Worm (Caenorhabditis elegans) whole organism, young adult: Measurements from ENCODE around the gene C43F9.7.

Source experiments
- B0019.2 ChIP-seq: fragments of 200-800 bp; sonication (Bioruptor generic); conservative IDR thresholded peaks from 2 replicates; pipeline ENCODE4 v1.3.6; 2022; ENCODE audit warnings: missing genetic modification reagents, missing genetic modification characterization, missing compliant biosample characterization
- D2030.7 ChIP-seq: fragments of 200-800 bp; sonication (Bioruptor generic); IDR thresholded peaks from 2 replicates; pipeline ENCODE4 v1.3.6; 2022; ENCODE audit warnings: missing genetic modification reagents, missing genetic modification characterization, missing compliant biosample characterization
- F33H1.4 ChIP-seq: fragments of 200-800 bp; sonication (Bioruptor generic); IDR thresholded peaks from 2 replicates; pipeline ENCODE4 v1.3.6; 2022; ENCODE audit warnings: missing genetic modification reagents, missing genetic modification characterization, missing compliant biosample characterization
- F39B2.1 ChIP-seq: fragments of 200-800 bp; sonication (Bioruptor generic); IDR thresholded peaks from 2 replicates; pipeline ENCODE4 v1.3.6; 2022; ENCODE audit warnings: missing genetic modification reagents, missing genetic modification characterization, missing compliant biosample characterization
- F49E8.2 ChIP-seq: sonication (generic microtip); optimal IDR thresholded peaks from 3 replicates; lab custom pipeline; 2017; ENCODE audit warnings: missing genetic modification characterization, mild to moderate bottlenecking, missing compliant biosample characterization, antibody characterized with exemption, moderate library complexity; ENCODE audit not compliant: insufficient read depth
- F52B5.7 ChIP-seq: sonication (generic microtip); optimal IDR thresholded peaks from 2 replicates; lab custom pipeline; 2016; ENCODE audit warnings: mild to moderate bottlenecking, missing genetic modification characterization, missing compliant biosample characterization
- F55B11.4 ChIP-seq: sonication (generic microtip); optimal IDR thresholded peaks from 2 replicates; lab custom pipeline; 2016; ENCODE audit warnings: missing compliant biosample characterization, missing genetic modification characterization, borderline replicate concordance; ENCODE audit not compliant: insufficient read depth
- K11D2.4 ChIP-seq: fragments of 200-800 bp; sonication (Bioruptor generic); IDR thresholded peaks from 2 replicates; pipeline ENCODE4 v1.3.6; 2022; ENCODE audit warnings: missing genetic modification reagents, missing genetic modification characterization, missing compliant biosample characterization
- T07F8.4 ChIP-seq: sonication (generic microtip); optimal IDR thresholded peaks from 2 replicates; lab custom pipeline; 2016; ENCODE audit warnings: mild to moderate bottlenecking, missing genetic modification characterization, moderate library complexity, missing compliant biosample characterization
- T26A5.8 ChIP-seq: sonication (generic microtip); optimal IDR thresholded peaks from 2 replicates; lab custom pipeline; 2016; ENCODE audit warnings: missing genetic modification characterization, missing compliant biosample characterization
- Y53G8AR.9 ChIP-seq: fragments of 200-800 bp; sonication (Bioruptor generic); conservative IDR thresholded peaks from 2 replicates; pipeline ENCODE4 v1.3.6; 2022; ENCODE audit warnings: missing genetic modification reagents, missing genetic modification characterization, missing compliant biosample characterization
- Y79H2A.3 ChIP-seq: fragments of 200-800 bp; sonication (Bioruptor generic); conservative IDR thresholded peaks from 2 replicates; pipeline ENCODE4 v1.3.6; 2022; ENCODE audit warnings: missing genetic modification reagents, missing genetic modification characterization, missing compliant biosample characterization
- akir-1 ChIP-seq: fragments of 200-800 bp; sonication (Bioruptor generic); optimal IDR thresholded peaks from 2 replicates; lab custom pipeline; 2018; ENCODE audit warnings: mild to moderate bottlenecking, missing genetic modification characterization, moderate library complexity, missing compliant biosample characterization
- ama-1 ChIP-seq, 3 experiments: fragments of 150-350 bp in 1 of 3; sonication (generic microtip) in 2 of 3; optimal IDR thresholded peaks; 2 replicates each; lab custom pipeline; 2014 to 2018; ENCODE audit warnings: missing biosample characterization in 2 of 3, missing genetic modification characterization in 2 of 3, missing genetic modification reagents in 2 of 3
- aptf-2 ChIP-seq: fragments of 200-800 bp; sonication (Bioruptor generic); conservative IDR thresholded peaks from 2 replicates; pipeline ENCODE4 v1.3.6; 2022; ENCODE audit warnings: missing genetic modification reagents, missing genetic modification characterization, missing compliant biosample characterization
- athp-1 ChIP-seq: sonication (generic microtip); optimal IDR thresholded peaks from 2 replicates; lab custom pipeline; 2017; ENCODE audit warnings: mild to moderate bottlenecking, missing genetic modification characterization, missing compliant biosample characterization
- attf-6 ChIP-seq: fragments of 200-800 bp; sonication (Bioruptor generic); IDR thresholded peaks from 2 replicates; pipeline ENCODE4 v1.3.6; 2022; ENCODE audit warnings: missing genetic modification reagents, missing genetic modification characterization, missing compliant biosample characterization
- ceh-100 ChIP-seq: fragments of 200-800 bp; sonication (Bioruptor generic); IDR thresholded peaks from 2 replicates; pipeline ENCODE4 v1.3.6; 2022; ENCODE audit warnings: missing genetic modification reagents, missing genetic modification characterization, missing compliant biosample characterization
- die-1 ChIP-seq: sonication (generic microtip); optimal IDR thresholded peaks from 2 replicates; lab custom pipeline; 2016; ENCODE audit warnings: missing genotype, mild to moderate bottlenecking, missing genetic modification characterization, missing compliant biosample characterization
- egrh-3 ChIP-seq: fragments of 200-800 bp; sonication (Bioruptor generic); IDR thresholded peaks from 2 replicates; pipeline ENCODE4 v1.3.6; 2022; ENCODE audit warnings: missing genetic modification reagents, missing genetic modification characterization, missing compliant biosample characterization
- ekl-4 ChIP-seq: fragments of 200-800 bp; sonication (Bioruptor generic); IDR thresholded peaks from 2 replicates; pipeline ENCODE4 v1.3.6; 2022; ENCODE audit warnings: missing genetic modification reagents, missing genetic modification characterization, missing compliant biosample characterization
- him-1 ChIP-seq: sonication (generic microtip); optimal IDR thresholded peaks from 2 replicates; lab custom pipeline; 2016; ENCODE audit warnings: missing genotype, missing genetic modification reagents, missing genetic modification characterization, missing compliant biosample characterization
- hlh-26 ChIP-seq: fragments of 200-800 bp; sonication (Bioruptor generic); conservative IDR thresholded peaks from 2 replicates; pipeline ENCODE4 v1.3.6; 2022; ENCODE audit warnings: missing genetic modification reagents, missing genetic modification characterization, missing compliant biosample characterization
- hsf-1 ChIP-seq: fragments of 200-800 bp; sonication (Bioruptor generic); IDR thresholded peaks from 2 replicates; pipeline ENCODE4 v1.3.6; 2022; ENCODE audit warnings: missing genetic modification reagents, missing genetic modification characterization, missing compliant biosample characterization
- lin-35 ChIP-seq, 3 experiments: fragments of 150-350 bp in 2 of 3; sonication (generic microtip) in 1 of 3; optimal IDR thresholded peaks; 2 replicates each; lab custom pipeline; 2014 to 2018; ENCODE audit warnings: missing biosample characterization in 3 of 3, missing genetic modification characterization in 3 of 3, missing genetic modification reagents in 3 of 3
- lsy-27 ChIP-seq: sonication (generic microtip); optimal IDR thresholded peaks from 2 replicates; lab custom pipeline; 2017; ENCODE audit warnings: missing genetic modification characterization, mild to moderate bottlenecking, missing compliant biosample characterization, antibody characterized with exemption, missing genotype, borderline replicate concordance; ENCODE audit not compliant: insufficient read depth
- madf-6 ChIP-seq: fragments of 200-800 bp; sonication (Bioruptor generic); IDR thresholded peaks from 2 replicates; pipeline ENCODE4 v1.3.6; 2022; ENCODE audit warnings: missing genetic modification reagents, missing genetic modification characterization, missing compliant biosample characterization
- madf-8 ChIP-seq: fragments of 200-800 bp; sonication (Bioruptor generic); conservative IDR thresholded peaks from 2 replicates; pipeline ENCODE4 v1.3.6; 2022; ENCODE audit warnings: missing genetic modification reagents, missing genetic modification characterization, missing compliant biosample characterization
- mes-4 ChIP-seq: sonication (generic microtip); optimal IDR thresholded peaks from 2 replicates; lab custom pipeline; 2016; ENCODE audit warnings: missing genotype, missing genetic modification characterization, missing compliant biosample characterization
- mxl-1 ChIP-seq: sonication (generic microtip); optimal IDR thresholded peaks from 2 replicates; lab custom pipeline; 2016; ENCODE audit warnings: missing genetic modification characterization, missing compliant biosample characterization
- nfya-2 ChIP-seq: fragments of 200-800 bp; sonication (Bioruptor generic); IDR thresholded peaks from 2 replicates; pipeline ENCODE4 v1.3.6; 2022; ENCODE audit warnings: missing genetic modification reagents, missing genetic modification characterization, missing compliant biosample characterization
- nhr-80 ChIP-seq: sonication (generic microtip); optimal IDR thresholded peaks from 2 replicates; lab custom pipeline; 2016; ENCODE audit warnings: missing genetic modification characterization, missing compliant biosample characterization
- rcor-1 ChIP-seq: fragments of 200-800 bp; sonication (Bioruptor generic); IDR thresholded peaks from 2 replicates; pipeline ENCODE4 v1.3.6; 2022; ENCODE audit warnings: missing genetic modification reagents, missing genetic modification characterization, missing compliant biosample characterization
- sdz-38 ChIP-seq: sonication (generic microtip); optimal IDR thresholded peaks from 2 replicates; lab custom pipeline; 2016; ENCODE audit warnings: missing genotype, missing genetic modification characterization, missing compliant biosample characterization
- tlf-1 ChIP-seq: fragments of 200-800 bp; sonication (Bioruptor generic); optimal IDR thresholded peaks from 2 replicates; lab custom pipeline; 2018; ENCODE audit warnings: mild to moderate bottlenecking, missing genetic modification characterization, missing compliant biosample characterization
- unc-62 ChIP-seq: fragments of 150-350 bp; optimal IDR thresholded peaks from 2 replicates; lab custom pipeline; 2014; ENCODE audit warnings: missing biosample characterization, missing genetic modification reagents, missing genetic modification characterization
- zim-3 ChIP-seq: sonication (generic microtip); optimal IDR thresholded peaks from 2 replicates; lab custom pipeline; 2017; ENCODE audit warnings: mild to moderate bottlenecking, missing genetic modification characterization, moderate library complexity, missing compliant biosample characterization

The C43F9.7 gene

DNA sequence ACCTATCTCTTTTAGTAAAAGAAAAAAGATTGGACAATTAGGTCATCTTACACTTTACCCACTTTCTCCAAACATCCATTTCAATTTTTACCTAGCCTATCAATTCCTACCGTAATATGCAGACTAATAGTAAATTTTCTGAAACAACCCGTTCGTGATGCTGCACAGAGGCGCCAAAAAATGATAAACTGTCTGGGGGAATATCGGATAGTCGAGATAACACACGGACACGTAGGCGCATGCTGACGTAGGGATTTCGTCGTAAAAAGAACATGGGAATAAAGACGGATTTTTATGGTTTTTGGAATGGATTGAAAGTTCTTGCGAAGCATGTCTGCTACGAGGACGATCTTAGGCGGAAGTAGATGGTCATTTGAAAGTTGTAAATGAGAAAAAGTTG is 22.9 kb upstream of the C43F9.7 start (continued):
- TF ChIP-seq F52B5.7 (no peak), F55B11.4 (tag; lab: Kevin White, UChicago) (no peak)

DNA sequence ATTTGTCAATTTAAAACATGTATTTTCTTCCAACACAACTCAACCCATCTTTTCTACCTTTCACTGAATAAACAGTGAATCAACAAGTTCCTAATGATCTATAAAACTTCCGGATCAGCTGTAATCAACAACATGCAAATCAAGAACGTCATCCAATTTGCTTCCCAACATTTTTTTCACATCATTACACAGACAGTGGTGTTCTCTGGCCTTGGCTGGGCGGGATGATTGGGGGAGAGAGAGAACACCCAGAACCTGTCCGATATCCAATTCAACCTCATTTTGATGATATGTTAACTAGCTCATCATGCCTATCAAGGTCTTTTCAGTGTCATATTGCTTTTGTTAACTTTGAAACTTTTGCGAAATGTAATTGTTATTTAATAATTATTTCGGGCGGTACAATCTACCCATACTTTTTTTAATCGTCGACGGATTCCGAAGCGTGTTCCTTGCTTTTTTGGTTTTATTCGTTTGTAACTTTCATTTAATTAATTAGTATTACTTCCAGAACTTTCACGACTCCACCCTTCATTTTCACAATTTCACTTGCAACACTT is 21.5 kb upstream of the C43F9.7 start, which contains the start of gene ptr-14:
TSS of gene ptr-14 (plus strand) at position 510 of the 560 bp plus-strand sequence.
- no peak for TF ChIP-seq ceh-100 (GFP tag; lab: Robert Waterston, UW)
- TF ChIP-seq aptf-2: no peak
- no peak for TF ChIP-seq lin-35 (GFP tag; optimal IDR thresholded peaks at IDR 0.05; lab: Kevin White, UChicago)
- no peak for TF ChIP-seq mes-4 (tag; lab: Kevin White, UChicago)
- no peak for TF ChIP-seq F49E8.2 (tag; lab: Kevin White, UChicago)

DNA sequence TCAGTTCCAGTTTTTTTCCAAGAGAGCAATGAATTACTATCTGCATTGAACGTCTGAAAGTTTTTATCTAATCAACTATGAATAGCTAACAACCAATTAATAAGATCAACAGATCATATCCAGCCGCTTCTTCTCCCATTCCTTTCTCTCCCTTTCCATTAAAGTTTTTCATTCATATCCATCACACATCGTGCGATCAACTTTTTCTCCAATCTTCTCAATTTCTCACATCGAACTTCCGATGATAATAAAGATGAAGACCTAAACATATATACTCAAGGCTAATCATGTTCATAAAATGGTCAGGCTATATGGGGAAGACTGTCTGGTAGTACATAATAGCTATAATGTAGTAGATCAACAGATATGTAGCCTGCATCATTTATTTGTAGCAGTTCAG is 18.8 kb upstream of the C43F9.7 start:
- no peak for TF ChIP-seq ama-1 (optimal IDR thresholded peaks at IDR 0.05; lab: Kevin White, UChicago)
- TF ChIP-seq ama-1 (GFP tag; optimal IDR thresholded peaks at IDR 0.05; lab: Kevin White, UChicago): no peak
- TF ChIP-seq athp-1: no peak
- TF ChIP-seq D2030.7 (GFP tag; lab: Robert Waterston, UW): no peak
- no peak for TF ChIP-seq madf-8 (GFP tag; lab: Robert Waterston, UW)
- no peak for TF ChIP-seq hsf-1 (GFP tag; lab: Robert Waterston, UW)
- TF ChIP-seq akir-1 (GFP tag; lab: Kevin White, UChicago): no peak
- TF ChIP-seq mxl-1: no peak
- TF ChIP-seq unc-62 (GFP tag; lab: Kevin White, UChicago): no peak
- TF ChIP-seq hlh-26 (GFP tag; lab: Robert Waterston, UW): no peak
- no peak for TF ChIP-seq madf-6 (GFP tag; lab: Robert Waterston, UW)
- no peak for TF ChIP-seq him-1 (tag; lab: Kevin White, UChicago)
- no peak for TF ChIP-seq rcor-1 (GFP tag; lab: Robert Waterston, UW)
- TF ChIP-seq K11D2.4 (GFP tag; lab: Robert Waterston, UW): no peak
- no peak for TF ChIP-seq Y53G8AR.9 (GFP tag; lab: Robert Waterston, UW)

DNA sequence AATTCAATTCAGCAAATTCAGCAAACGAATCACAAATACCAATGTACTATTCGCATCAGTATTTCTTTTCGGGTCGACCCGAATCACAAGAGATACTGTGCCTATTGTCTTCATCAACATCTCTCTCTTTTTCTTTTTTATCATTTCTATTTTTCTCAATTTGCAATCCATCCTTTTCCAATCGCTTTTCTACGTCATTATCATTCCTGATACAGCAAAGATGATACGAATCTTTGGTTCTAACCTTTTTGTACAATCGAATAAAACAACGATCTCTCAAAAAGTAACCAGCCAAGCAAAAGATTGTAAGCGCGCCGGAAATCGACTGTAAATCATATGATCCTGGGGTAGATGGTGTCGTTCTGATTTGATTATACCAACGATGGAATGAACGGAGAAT is 16.4 kb upstream of the C43F9.7 start:
- TF ChIP-seq attf-6: no peak
- TF ChIP-seq ekl-4 (GFP tag; lab: Robert Waterston, UW): no peak
- TF ChIP-seq F39B2.1: no peak
- no peak for TF ChIP-seq K11D2.4 (GFP tag; lab: Robert Waterston, UW)
- TF ChIP-seq sdz-38: no peak
- no peak for TF ChIP-seq nhr-80 (tag; lab: Kevin White, UChicago)
- TF ChIP-seq F33H1.4: no peak
- no peak for TF ChIP-seq lsy-27 (tag; lab: Kevin White, UChicago)
- no peak for TF ChIP-seq B0019.2
- no peak for TF ChIP-seq Y53G8AR.9 (GFP tag; lab: Robert Waterston, UW)
- TF ChIP-seq Y79H2A.3 (GFP tag; lab: Robert Waterston, UW): no peak
- TF ChIP-seq T07F8.4 (tag; lab: Kevin White, UChicago): no peak
- TF ChIP-seq tlf-1 (GFP tag; lab: Kevin White, UChicago): no peak
- no peak for TF ChIP-seq egrh-3
- no peak for TF ChIP-seq T26A5.8 (tag; lab: Kevin White, UChicago)
- TF ChIP-seq lin-35 (GFP tag; optimal IDR thresholded peaks at IDR 0.05; lab: Kevin White, UChicago): no peak
- no peak for TF ChIP-seq nfya-2
- TF ChIP-seq zim-3: no peak
- no peak for TF ChIP-seq die-1
